Worm (Caenorhabditis elegans) whole organism, L4/young adult: Measurements from ENCODE around the gene F26F2.3.
"Not testable (repeated sequence)": the region's sequence is repeated elsewhere in the genome, so short reads cannot be mapped to it uniquely, and the experiment has no call there.

Source experiments
- W03F9.2 ChIP-seq: fragments of 150-350 bp; optimal IDR thresholded peaks from 2 replicates; lab custom pipeline; 2014; ENCODE audit warnings: missing biosample characterization, missing genetic modification characterization
- dao-5 ChIP-seq: sonication (generic microtip); optimal IDR thresholded peaks from 2 replicates; lab custom pipeline; 2016; ENCODE audit warnings: missing genotype, missing genetic modification characterization, moderate library complexity, missing compliant biosample characterization
- him-1 ChIP-seq: sonication (generic microtip); optimal IDR thresholded peaks from 2 replicates; lab custom pipeline; 2016; ENCODE audit warnings: missing genotype, missing genetic modification reagents, missing genetic modification characterization, missing compliant biosample characterization

The F26F2.3 gene

DNA sequence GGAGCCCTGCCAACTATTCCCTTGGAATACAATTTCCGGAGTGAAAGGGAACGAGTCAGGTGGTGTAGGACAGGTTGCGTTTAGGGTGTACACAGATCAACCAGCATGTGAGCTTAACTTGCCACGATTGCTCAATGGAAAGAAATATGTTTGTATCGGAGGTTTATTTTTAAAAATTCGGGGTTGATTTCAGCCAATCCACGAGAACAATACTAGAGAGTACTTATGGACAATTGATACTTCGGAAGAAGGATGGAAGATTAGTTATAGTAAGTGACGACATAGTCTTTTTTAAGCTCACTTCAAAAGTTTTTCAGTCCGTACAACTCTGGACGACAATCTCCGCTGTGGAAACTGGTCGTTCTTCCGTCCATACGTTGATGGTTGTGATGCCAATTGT lies 8.5 kb upstream of the F26F2.3 start:
- no peak for TF ChIP-seq W03F9.2 (tag; lab: Kevin White, UChicago)
- no peak for TF ChIP-seq him-1 (tag; lab: Kevin White, UChicago)
- no peak for TF ChIP-seq dao-5

DNA sequence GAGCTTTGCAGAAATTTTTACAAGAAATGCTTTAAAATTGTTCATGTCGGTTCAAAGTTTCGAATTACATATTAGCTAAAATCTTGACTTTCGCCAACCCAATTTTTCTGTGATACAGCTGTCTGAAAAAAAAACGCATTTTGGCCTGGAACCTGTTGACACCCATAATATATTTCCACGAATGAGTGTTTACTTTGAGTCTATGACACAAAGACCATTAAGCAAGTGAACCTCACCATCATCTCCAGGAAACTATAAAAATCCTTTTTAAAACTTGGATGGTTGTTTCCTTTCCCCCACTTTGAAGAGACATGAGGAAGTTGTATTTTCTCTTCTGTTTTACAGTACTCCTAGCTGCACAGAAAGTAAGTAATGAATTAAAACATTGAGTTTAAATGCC lies 8.0 kb upstream of the F26F2.3 start, which contains the start of gene clec-263:
clec-263 (plus strand) TSS at position 301 of the 400 bp plus-strand sequence.
- TF ChIP-seq W03F9.2 (tag; lab: Kevin White, UChicago) (no peak), dao-5 (no peak), him-1 (tag; lab: Kevin White, UChicago) (no peak)

DNA sequence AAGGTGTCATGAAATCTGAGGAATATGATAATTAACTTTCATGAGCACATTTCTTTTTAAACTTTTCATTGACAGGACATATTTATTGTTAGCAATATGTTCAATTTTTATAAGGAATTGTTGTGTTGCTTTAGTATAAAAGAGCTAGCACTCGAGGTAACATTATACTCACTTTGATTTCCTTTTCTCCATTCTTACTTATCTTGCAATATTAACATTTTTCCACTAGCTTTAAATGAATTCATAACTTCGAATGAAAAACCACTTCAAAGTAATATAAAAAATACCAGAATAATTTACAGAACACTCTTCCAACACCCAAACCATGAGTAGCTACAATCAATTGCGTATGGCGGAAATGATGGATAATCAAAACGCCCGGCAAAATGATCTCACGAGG lies 7.0 kb upstream of the F26F2.3 start, which contains the start of gene F26F2.5:
F26F2.5 (plus strand) TSS at position 301 of the 400 bp plus-strand sequence.
- TF ChIP-seq him-1 (tag; lab: Kevin White, UChicago), result no peak
- no peak for TF ChIP-seq dao-5
- no peak for TF ChIP-seq W03F9.2 (tag; lab: Kevin White, UChicago)

- not testable (repeated sequence) for TF ChIP-seq him-1 (tag; lab: Kevin White, UChicago); dao-5; W03F9.2 (tag; lab: Kevin White, UChicago)
These were observed 2.6 kb upstream of the F26F2.3 start, which contains the start of gene F26F2.4 for ce11 chrV:20568995-20569394. F26F2.4 (plus strand) TSS chrV:20569295.

DNA sequence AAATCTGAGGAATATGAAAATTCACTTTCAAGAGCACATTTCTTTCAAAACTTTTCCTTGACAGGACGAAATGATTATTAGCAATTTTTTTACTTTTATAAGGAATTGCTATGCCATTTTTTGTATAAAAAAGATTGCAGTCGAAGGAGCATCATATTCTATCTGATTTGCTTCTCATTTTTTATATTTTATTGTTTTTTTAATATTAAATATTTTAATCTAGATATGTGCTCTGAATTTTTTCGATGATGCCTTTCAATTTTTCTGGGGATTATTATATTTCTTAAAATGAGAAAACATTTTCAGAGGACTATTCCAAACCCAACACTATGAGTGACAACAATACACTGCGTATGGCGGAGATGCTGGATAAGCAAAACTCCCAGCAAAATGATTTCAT lies 2.3 kb downstream of the F26F2.3 start, which contains the start of gene F26F2.13:
F26F2.13 (plus strand) TSS at position 301 of the 400 bp plus-strand sequence.
- not testable (repeated sequence) for TF ChIP-seq dao-5; W03F9.2 (tag; lab: Kevin White, UChicago); him-1 (tag; lab: Kevin White, UChicago)

DNA sequence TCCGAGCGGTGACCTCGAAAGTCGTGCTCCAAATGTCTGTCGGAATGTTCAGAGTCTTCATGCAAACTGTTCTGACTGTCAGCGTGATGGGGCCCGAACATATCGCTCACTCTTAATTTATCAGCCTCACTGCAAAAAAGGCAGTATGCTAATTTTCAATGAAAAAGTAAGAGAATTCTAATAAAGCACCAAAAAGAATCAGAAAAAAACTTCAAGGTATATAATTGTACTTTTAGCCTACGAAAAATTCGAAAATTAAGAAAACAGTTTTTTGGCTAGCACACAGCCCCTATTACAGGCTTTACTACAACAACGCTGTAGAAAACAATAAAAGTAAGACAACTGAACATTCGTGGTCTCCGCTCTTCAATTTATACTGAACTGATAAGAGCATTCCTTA lies 4.6 kb downstream of the F26F2.3 start, which contains the start of gene F26F2.1:
F26F2.1 (minus strand) TSS at position 101 of the 400 bp plus-strand sequence.
- TF ChIP-seq dao-5 (no peak), W03F9.2 (tag; lab: Kevin White, UChicago) (no peak), him-1 (tag; lab: Kevin White, UChicago) (no peak)

DNA sequence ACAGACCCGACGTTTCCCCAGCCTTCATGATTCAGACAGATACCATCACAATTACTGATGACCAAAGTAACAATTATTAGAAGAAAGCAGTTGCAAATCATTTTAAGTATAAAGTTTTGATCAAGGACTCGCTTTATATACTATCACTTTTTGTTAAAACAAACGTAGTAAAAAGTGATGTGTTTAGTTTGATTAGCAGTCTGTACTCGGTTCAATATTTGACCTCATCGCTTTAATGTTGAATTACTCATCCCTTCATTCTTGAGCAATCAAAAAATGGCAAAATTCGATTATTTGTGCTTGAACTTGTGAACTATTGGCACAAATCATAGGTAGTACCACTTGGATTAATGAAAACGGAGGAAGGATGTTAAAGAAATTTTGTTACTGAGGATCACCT lies 8.1 kb downstream of the F26F2.3 start, which contains the start of gene abf-4:
abf-4 (minus strand) TSS at position 101 of the 400 bp plus-strand sequence.
- TF ChIP-seq dao-5, result no peak
- TF ChIP-seq him-1 (tag; lab: Kevin White, UChicago), result no peak
- TF ChIP-seq W03F9.2 (tag; lab: Kevin White, UChicago), result no peak

- no peak for TF ChIP-seq him-1 (tag; lab: Kevin White, UChicago)
- no peak for TF ChIP-seq dao-5
- TF ChIP-seq W03F9.2 (tag; lab: Kevin White, UChicago), result no peak
These were observed 10.1 kb downstream of the F26F2.3 start, which contains the start of gene Y38H6C.23 for ce11 chrV:20556260-20556659. Y38H6C.23 (minus strand) TSS chrV:20556360.

ce11 chrV:20555120-20555519 lies 11.2 kb downstream of the F26F2.3 start, which contains the start of gene Y38H6C.21:
Y38H6C.21 (minus strand) TSS chrV:20555267.
- no peak for TF ChIP-seq W03F9.2 (tag; lab: Kevin White, UChicago)
- no peak for TF ChIP-seq dao-5
- TF ChIP-seq him-1 (tag; lab: Kevin White, UChicago), result no peak

DNA sequence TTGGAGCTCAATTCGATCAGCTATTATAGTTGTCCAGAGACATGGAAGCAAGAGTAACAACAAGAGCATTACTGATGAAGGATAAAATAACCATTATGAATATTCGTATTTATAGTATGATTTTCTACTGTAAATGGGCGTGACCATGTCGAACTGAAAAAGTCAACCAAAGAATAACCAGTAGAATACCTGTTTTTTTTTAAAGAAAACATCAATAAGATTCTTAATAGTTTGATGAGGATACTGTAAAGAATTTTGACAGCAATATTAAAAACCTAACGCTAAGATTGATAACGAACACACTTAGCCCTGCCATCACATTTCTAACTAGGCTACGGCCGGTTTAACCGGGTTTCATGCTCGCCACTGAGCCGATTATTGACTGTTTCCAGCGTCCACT lies 13.4 kb downstream of the F26F2.3 start, which contains the start of gene vmo-1:
vmo-1 (minus strand) TSS at position 101 of the 400 bp plus-strand sequence.
- TF ChIP-seq dao-5 (no peak), W03F9.2 (tag; lab: Kevin White, UChicago) (no peak), him-1 (tag; lab: Kevin White, UChicago) (no peak)

ce11 chrV:20551096-20551495 lies 15.3 kb downstream of the F26F2.3 start, which contains the start of gene Y38H6C.20:
Y38H6C.20 (minus strand) TSS chrV:20551196.
- TF ChIP-seq him-1 (tag; lab: Kevin White, UChicago), result no peak
- TF ChIP-seq dao-5, result no peak

DNA sequence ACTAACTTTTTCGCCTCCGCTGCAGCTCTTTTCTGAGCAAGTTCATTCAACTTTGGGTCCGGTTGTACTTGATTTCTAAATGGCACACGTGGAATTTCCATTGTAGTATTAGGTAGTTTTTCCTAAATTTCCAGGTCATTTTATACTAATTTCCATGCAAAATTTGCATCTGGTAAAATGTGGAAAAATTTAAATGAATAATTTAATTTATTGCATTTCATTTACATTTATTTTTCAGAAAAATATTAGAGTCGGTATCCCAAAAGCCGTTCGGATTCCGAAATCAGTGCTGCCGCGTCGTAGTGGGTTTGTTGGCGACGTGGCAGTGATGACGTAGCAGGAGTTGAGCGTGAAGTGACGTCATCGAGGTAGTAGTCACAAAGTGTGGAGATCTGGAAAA lies 19.3 kb downstream of the F26F2.3 start, which contains the start of gene Y38H6C.18:
Y38H6C.18 (minus strand) TSS at position 101 of the 400 bp plus-strand sequence.
- TF ChIP-seq W03F9.2 (tag; lab: Kevin White, UChicago) (no peak), him-1 (tag; lab: Kevin White, UChicago) (no peak), dao-5 (no peak)

DNA sequence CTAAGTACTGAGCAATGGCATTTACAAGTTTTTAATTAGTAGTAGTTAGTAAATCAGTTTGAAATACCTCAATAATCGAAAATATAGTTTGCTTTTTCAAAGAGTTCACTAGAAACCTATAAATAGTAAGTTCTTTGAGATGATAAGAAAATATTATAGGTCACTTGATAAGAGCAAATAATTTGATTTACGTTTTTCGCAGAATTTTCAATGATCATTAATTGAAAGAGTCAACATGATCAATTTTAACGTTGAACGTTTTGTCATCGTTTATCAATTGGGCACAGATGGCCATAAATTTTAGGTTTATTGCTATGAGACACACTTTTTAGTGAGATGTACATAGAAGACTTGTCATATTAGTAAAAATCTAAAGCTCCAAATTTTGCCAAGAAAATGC lies 20.6 kb downstream of the F26F2.3 start:
- no peak for TF ChIP-seq dao-5
- no peak for TF ChIP-seq W03F9.2 (tag; lab: Kevin White, UChicago)
- no peak for TF ChIP-seq him-1 (tag; lab: Kevin White, UChicago)

- no peak for TF ChIP-seq dao-5
- TF ChIP-seq him-1 (tag; lab: Kevin White, UChicago), result no peak
- TF ChIP-seq W03F9.2 (tag; lab: Kevin White, UChicago), result no peak
These were observed 21.7 kb downstream of the F26F2.3 start for ce11 chrV:20544610-20545009.
